Fruit fly (Drosophila melanogaster): ENCODE results near the gene CG43815.

Gene CG43815

dm6 chr2L:3587286-3587685, 11.3 kb downstream of the CG43815 start:
- TF ChIP-seq Myc (optimal IDR thresholded peaks at IDR 0.05) (no peak), psq (optimal IDR thresholded peaks at IDR 0.05) (no peak), h (optimal IDR thresholded peaks at IDR 0.05) (no peak), Sin3A (optimal IDR thresholded peaks at IDR 0.05) (no peak), ttk (optimal IDR thresholded peaks at IDR 0.05) (no peak), insv (optimal IDR thresholded peaks at IDR 0.05) (no peak)

- TF ChIP-seq Sin3A (optimal IDR thresholded peaks at IDR 0.05) (no peak), ttk (optimal IDR thresholded peaks at IDR 0.05) (no peak), insv (optimal IDR thresholded peaks at IDR 0.05) (no peak), h (optimal IDR thresholded peaks at IDR 0.05) (no peak), Myc (optimal IDR thresholded peaks at IDR 0.05) (no peak), psq (optimal IDR thresholded peaks at IDR 0.05) (no peak)
Observed at dm6 chr2L:3587907-3588733, 12.1 kb downstream of the CG43815 start.

DNA sequence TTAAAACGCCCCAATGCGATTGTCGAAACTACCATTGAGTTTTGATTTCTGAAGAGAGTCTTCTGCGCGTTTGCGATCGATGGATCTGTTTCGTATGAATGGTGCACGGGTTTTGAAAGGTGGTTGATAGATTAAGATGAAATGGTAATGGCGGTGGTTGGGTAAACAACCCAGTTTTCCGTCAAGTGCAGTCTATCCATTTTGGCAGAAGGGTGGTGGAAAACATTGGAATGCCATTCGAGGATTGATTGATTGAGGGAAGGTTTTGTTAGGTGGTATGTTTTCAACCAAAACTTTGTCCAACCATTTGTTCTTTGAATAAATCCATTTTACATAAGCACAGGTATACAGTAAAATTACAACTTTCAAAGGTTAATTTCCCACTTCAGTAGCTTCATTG, 12.8 kb downstream of the CG43815 start:
- TF ChIP-seq Myc (optimal IDR thresholded peaks at IDR 0.05): no peak
- TF ChIP-seq Sin3A (optimal IDR thresholded peaks at IDR 0.05): no peak
- TF ChIP-seq ttk (optimal IDR thresholded peaks at IDR 0.05): no peak
- TF ChIP-seq insv (optimal IDR thresholded peaks at IDR 0.05): no peak
- no peak for TF ChIP-seq h (optimal IDR thresholded peaks at IDR 0.05)
- TF ChIP-seq psq (optimal IDR thresholded peaks at IDR 0.05): no peak

- no peak for TF ChIP-seq insv (optimal IDR thresholded peaks at IDR 0.05)
- no peak for TF ChIP-seq psq (optimal IDR thresholded peaks at IDR 0.05)
- no peak for TF ChIP-seq Myc (optimal IDR thresholded peaks at IDR 0.05)
- no peak for TF ChIP-seq Sin3A (optimal IDR thresholded peaks at IDR 0.05)
- TF ChIP-seq ttk (optimal IDR thresholded peaks at IDR 0.05): no peak
- no peak for TF ChIP-seq h (optimal IDR thresholded peaks at IDR 0.05)
Observed at dm6 chr2L:3590797-3591196, 14.8 kb downstream of the CG43815 start.

DNA sequence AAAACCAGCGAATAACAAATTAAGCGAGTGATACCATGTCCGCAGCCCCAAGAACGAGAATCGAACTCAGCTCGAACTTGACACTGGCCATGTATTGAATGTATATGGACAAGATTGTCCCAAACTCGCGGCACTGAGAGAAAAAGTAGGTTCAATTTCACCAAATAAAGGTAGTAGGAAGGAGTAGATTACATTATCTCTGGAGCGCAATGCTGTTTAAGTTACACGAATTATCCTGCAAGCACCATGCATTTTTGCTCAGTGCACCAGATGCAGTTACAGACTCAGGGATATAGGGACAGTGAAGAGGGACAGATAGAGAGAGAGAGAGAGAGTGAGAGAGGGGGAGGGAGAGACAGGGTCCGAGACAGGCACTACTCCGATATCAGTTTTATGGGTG, 18.0 kb downstream of the CG43815 start:
- TF ChIP-seq insv (optimal IDR thresholded peaks at IDR 0.05) (no peak), Myc (optimal IDR thresholded peaks at IDR 0.05) (no peak), h (optimal IDR thresholded peaks at IDR 0.05) (no peak), ttk (optimal IDR thresholded peaks at IDR 0.05) (no peak), Sin3A (optimal IDR thresholded peaks at IDR 0.05) (no peak), psq (optimal IDR thresholded peaks at IDR 0.05) (no peak)

- TF ChIP-seq Myc (optimal IDR thresholded peaks at IDR 0.05) (no peak), Sin3A (optimal IDR thresholded peaks at IDR 0.05) (no peak), psq (optimal IDR thresholded peaks at IDR 0.05) (no peak), h (optimal IDR thresholded peaks at IDR 0.05) (no peak), insv (optimal IDR thresholded peaks at IDR 0.05) (no peak), ttk (optimal IDR thresholded peaks at IDR 0.05) (no peak)
Observed at dm6 chr2L:3594629-3595028, 18.6 kb downstream of the CG43815 start.

dm6 chr2L:3597126-3597525, 21.1 kb downstream of the CG43815 start:
- TF ChIP-seq Sin3A (optimal IDR thresholded peaks at IDR 0.05) (no peak), insv (optimal IDR thresholded peaks at IDR 0.05) (no peak), Myc (optimal IDR thresholded peaks at IDR 0.05) (no peak), h (optimal IDR thresholded peaks at IDR 0.05) (no peak), ttk (optimal IDR thresholded peaks at IDR 0.05) (no peak), psq (optimal IDR thresholded peaks at IDR 0.05) (no peak)

dm6 chr2L:3598485-3598884, 22.5 kb downstream of the CG43815 start:
- TF ChIP-seq h (optimal IDR thresholded peaks at IDR 0.05): no peak
- TF ChIP-seq Myc (optimal IDR thresholded peaks at IDR 0.05): no peak
- TF ChIP-seq psq (optimal IDR thresholded peaks at IDR 0.05): no peak
- no peak for TF ChIP-seq Sin3A (optimal IDR thresholded peaks at IDR 0.05)
- TF ChIP-seq insv (optimal IDR thresholded peaks at IDR 0.05): no peak
- TF ChIP-seq ttk (optimal IDR thresholded peaks at IDR 0.05): no peak

dm6 chr2L:3600847-3601246, 24.8 kb downstream of the CG43815 start:
- TF ChIP-seq psq (optimal IDR thresholded peaks at IDR 0.05) (no peak), Sin3A (optimal IDR thresholded peaks at IDR 0.05) (no peak), ttk (optimal IDR thresholded peaks at IDR 0.05) (no peak), Myc (optimal IDR thresholded peaks at IDR 0.05) (no peak), insv (optimal IDR thresholded peaks at IDR 0.05) (no peak), h (optimal IDR thresholded peaks at IDR 0.05) (no peak)

DNA sequence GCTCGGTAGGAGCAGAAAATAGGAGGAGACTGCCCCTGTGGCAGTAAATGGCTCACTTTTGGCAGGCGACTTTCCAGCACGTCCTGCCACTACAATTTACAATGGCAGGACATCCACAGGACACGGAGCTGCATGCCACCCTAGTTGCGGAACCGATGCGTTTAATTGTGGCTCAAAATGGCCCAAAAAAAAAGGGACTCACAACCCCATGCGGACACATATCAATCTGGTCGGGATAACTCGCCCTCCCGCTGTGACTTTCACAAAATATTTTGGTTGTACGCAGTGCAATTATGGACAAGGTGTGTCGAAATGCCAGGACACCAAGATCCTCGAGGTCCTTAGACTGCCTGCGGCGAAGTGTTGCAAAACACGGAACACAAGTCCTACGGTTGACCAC, 26.6 kb downstream of the CG43815 start:
- TF ChIP-seq insv (optimal IDR thresholded peaks at IDR 0.05) (no peak), Myc (optimal IDR thresholded peaks at IDR 0.05) (no peak), ttk (optimal IDR thresholded peaks at IDR 0.05) (no peak), h (optimal IDR thresholded peaks at IDR 0.05) (no peak), psq (optimal IDR thresholded peaks at IDR 0.05) (no peak), Sin3A (optimal IDR thresholded peaks at IDR 0.05) (no peak)

- TF ChIP-seq h (optimal IDR thresholded peaks at IDR 0.05) (no peak), psq (optimal IDR thresholded peaks at IDR 0.05) (no peak), insv (optimal IDR thresholded peaks at IDR 0.05) (no peak), Sin3A (optimal IDR thresholded peaks at IDR 0.05) (no peak), ttk (optimal IDR thresholded peaks at IDR 0.05) (no peak), Myc (optimal IDR thresholded peaks at IDR 0.05) (no peak)
Observed at dm6 chr2L:3603553-3603952, 27.5 kb downstream of the CG43815 start.

DNA sequence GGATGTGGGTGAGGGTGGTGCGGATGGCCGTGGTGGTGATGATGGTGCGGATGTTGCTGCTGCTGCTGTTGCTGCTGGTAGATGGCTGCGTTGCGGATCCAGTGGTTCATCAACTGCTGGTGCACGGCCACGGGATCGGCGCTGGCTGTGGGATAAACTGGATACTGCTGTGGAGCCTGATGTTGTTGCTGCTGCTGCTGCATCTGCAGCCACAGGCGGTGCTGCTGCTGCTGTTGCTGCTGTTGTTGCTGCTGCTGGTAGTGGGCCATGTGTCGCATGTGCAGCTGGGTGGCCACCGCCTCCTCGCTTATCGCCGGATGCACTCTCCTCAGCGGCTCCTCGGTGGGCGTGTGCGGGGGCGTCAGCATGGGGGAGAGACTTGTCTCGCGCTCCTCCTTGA, 29.7 kb downstream of the CG43815 start:
- TF ChIP-seq psq (optimal IDR thresholded peaks at IDR 0.05) (no peak), Sin3A (optimal IDR thresholded peaks at IDR 0.05) (no peak), Myc (optimal IDR thresholded peaks at IDR 0.05) (no peak), h (optimal IDR thresholded peaks at IDR 0.05) (no peak), insv (optimal IDR thresholded peaks at IDR 0.05) (no peak), ttk (optimal IDR thresholded peaks at IDR 0.05) (no peak)
